Worm (Caenorhabditis elegans): Measurements from ENCODE around the gene zchc-1A.

DNA sequence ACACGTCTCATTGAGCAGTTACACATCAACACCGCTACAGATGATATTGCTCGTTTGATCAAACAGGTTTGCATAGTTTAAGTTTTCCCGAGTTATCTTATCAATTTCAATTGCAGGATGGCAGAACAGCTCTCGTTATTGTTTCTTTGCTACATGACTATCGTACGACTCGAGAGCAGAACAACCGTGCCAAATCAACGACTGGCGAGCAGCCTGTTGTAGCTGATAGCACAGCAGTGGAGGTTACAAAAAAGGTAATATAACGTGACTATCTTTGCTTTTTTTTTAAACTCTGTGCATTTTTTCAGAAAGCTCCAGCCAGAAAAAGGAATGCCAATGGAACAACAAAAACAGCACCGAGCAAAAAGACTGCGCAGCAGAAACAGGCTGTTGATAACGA lies 28.2 kb downstream of the zchc-1A start:
- TF ChIP-seq ets-7 (tag; optimal IDR thresholded peaks at IDR 0.05): no peak
- TF ChIP-seq hnd-1 (tag; optimal IDR thresholded peaks at IDR 0.05): no peak
- TF ChIP-seq ama-1 (optimal IDR thresholded peaks at IDR 0.05): no peak
- TF ChIP-seq scrt-1 (GFP tag; IDR thresholded peaks at IDR 0.05): no peak
- TF ChIP-seq flt-1 (GFP tag; IDR thresholded peaks at IDR 0.05): no peak
- TF ChIP-seq B0310.2 (tag; optimal IDR thresholded peaks at IDR 0.05): no peak
- no peak for TF ChIP-seq hmbx-1 (tag; optimal IDR thresholded peaks at IDR 0.05)
- TF ChIP-seq tra-4 (tag; optimal IDR thresholded peaks at IDR 0.05): no peak
- TF ChIP-seq sea-1 (GFP tag; conservative IDR thresholded peaks at IDR 0.05): no peak
- TF ChIP-seq ceh-36 (tag; optimal IDR thresholded peaks at IDR 0.05): no peak
- no peak for TF ChIP-seq pes-1 (GFP tag; IDR thresholded peaks at IDR 0.05)
